Worm (Caenorhabditis elegans) whole organism, L4 larva: ENCODE data around the gene str-99.

ENCODE experiments used
- T20F7.1 ChIP-seq: fragments of 200-800 bp; sonication (Bioruptor generic); optimal IDR thresholded peaks from 2 replicates; lab custom pipeline; 2018; ENCODE audit warnings: mild to moderate bottlenecking, missing genetic modification characterization, missing compliant biosample characterization
- Y5F2A.4 ChIP-seq: fragments of 200-800 bp; sonication (Bioruptor generic); optimal IDR thresholded peaks from 2 replicates; lab custom pipeline; 2018; ENCODE audit warnings: mild to moderate bottlenecking, missing genetic modification characterization, missing compliant biosample characterization
- Y75B8A.6 ChIP-seq: fragments of 200-800 bp; sonication (Bioruptor generic); IDR thresholded peaks from 2 replicates; pipeline ENCODE4 v1.3.6; 2022; ENCODE audit warnings: missing genetic modification reagents, missing genetic modification characterization, missing compliant biosample characterization
- ZK546.5 ChIP-seq, 2 experiments: sonication (generic microtip); optimal IDR thresholded peaks; 2 replicates each; lab custom pipeline; 2017; ENCODE audit warnings: missing biosample characterization in 2 of 2, missing genetic modification characterization in 2 of 2
- cey-2 ChIP-seq: sonication (generic microtip); optimal IDR thresholded peaks from 3 replicates; lab custom pipeline; 2017; ENCODE audit warnings: missing genetic modification characterization, mild to moderate bottlenecking, missing compliant biosample characterization, antibody characterized with exemption, borderline replicate concordance; ENCODE audit not compliant: insufficient read depth
- daf-19 ChIP-seq: fragments of 200-800 bp; sonication (Bioruptor generic); conservative IDR thresholded peaks from 2 replicates; pipeline ENCODE4 v1.3.6; 2022; ENCODE audit warnings: missing genetic modification characterization, missing compliant biosample characterization
- dmd-9 ChIP-seq: fragments of 200-800 bp; sonication (Bioruptor generic); IDR thresholded peaks from 2 replicates; pipeline ENCODE4 v1.3.6; 2022; ENCODE audit warnings: missing genetic modification reagents, missing genetic modification characterization, missing compliant biosample characterization
- dpl-1 ChIP-seq: fragments of 150-350 bp; optimal IDR thresholded peaks from 2 replicates; lab custom pipeline; 2014; ENCODE audit warnings: missing biosample characterization, missing genetic modification reagents, missing genetic modification characterization
- hlh-11 ChIP-seq: fragments of 200-800 bp; sonication (Bioruptor generic); optimal IDR thresholded peaks from 2 replicates; lab custom pipeline; 2018; ENCODE audit warnings: mild to moderate bottlenecking, missing genetic modification characterization, missing compliant biosample characterization
- lir-3 ChIP-seq: sonication (generic microtip); optimal IDR thresholded peaks from 2 replicates; lab custom pipeline; 2016; ENCODE audit warnings: mild to moderate bottlenecking, missing genetic modification characterization, missing compliant biosample characterization
- mes-2 ChIP-seq: sonication (generic microtip); optimal IDR thresholded peaks from 2 replicates; lab custom pipeline; 2016; ENCODE audit warnings: missing genotype, mild to moderate bottlenecking, missing genetic modification characterization, missing compliant biosample characterization; ENCODE audit not compliant: poor library complexity, severe bottlenecking
- nhr-11 ChIP-seq: fragments of 150-350 bp; optimal IDR thresholded peaks from 2 replicates; lab custom pipeline; 2014; ENCODE audit warnings: missing biosample characterization, missing genetic modification characterization
- nhr-111 ChIP-seq: fragments of 200-800 bp; sonication (Bioruptor generic); optimal IDR thresholded peaks from 2 replicates; lab custom pipeline; 2018; ENCODE audit warnings: mild to moderate bottlenecking, missing genetic modification characterization, missing compliant biosample characterization
- sdz-12 ChIP-seq: fragments of 200-800 bp; sonication (Bioruptor generic); optimal IDR thresholded peaks from 2 replicates; lab custom pipeline; 2018; ENCODE audit warnings: mild to moderate bottlenecking, missing genetic modification characterization, missing compliant biosample characterization
- snpc-4 ChIP-seq: fragments of 150-350 bp; optimal IDR thresholded peaks from 2 replicates; lab custom pipeline; 2014; ENCODE audit warnings: missing biosample characterization, missing genetic modification characterization
- spr-3 ChIP-seq: fragments of 200-800 bp; sonication (Bioruptor generic); optimal IDR thresholded peaks from 2 replicates; lab custom pipeline; 2018; ENCODE audit warnings: mild to moderate bottlenecking, missing genetic modification characterization, missing compliant biosample characterization
- tra-1 ChIP-seq: fragments of 200-800 bp; sonication (Bioruptor generic); IDR thresholded peaks from 2 replicates; pipeline ENCODE4 v1.3.6; 2022; ENCODE audit warnings: missing genetic modification reagents, missing genetic modification characterization, missing compliant biosample characterization
- zip-11 ChIP-seq: fragments of 200-800 bp; sonication (Bioruptor generic); IDR thresholded peaks from 2 replicates; pipeline ENCODE4 v1.3.6; 2022; ENCODE audit warnings: missing genetic modification characterization, missing compliant biosample characterization
- zip-2 ChIP-seq: fragments of 150-350 bp; optimal IDR thresholded peaks from 2 replicates; lab custom pipeline; 2014; ENCODE audit warnings: missing biosample characterization, missing genetic modification characterization

The str-99 gene

ce11 chrV:16118601-16119000 lies 39.7 kb downstream of the str-99 start, which contains the start of gene str-103:
Gene str-103, minus strand, starts transcription at chrV:16118701.
- TF ChIP-seq ZK546.5 (tag; optimal IDR thresholded peaks at IDR 0.05; lab: Kevin White, UChicago): no peak
- no peak for TF ChIP-seq nhr-11 (tag; lab: Kevin White, UChicago)
- no peak for TF ChIP-seq cey-2 (tag; lab: Kevin White, UChicago)
- no peak for TF ChIP-seq zip-2 (tag; lab: Kevin White, UChicago)
- TF ChIP-seq spr-3 (GFP tag; lab: Kevin White, UChicago): no peak
- TF ChIP-seq tra-1 (GFP tag; lab: Robert Waterston, UW): no peak
- no peak for TF ChIP-seq dpl-1 (GFP tag; lab: Kevin White, UChicago)
- TF ChIP-seq nhr-111 (GFP tag; lab: Kevin White, UChicago): no peak
- no peak for TF ChIP-seq T20F7.1 (GFP tag; lab: Kevin White, UChicago)
- no peak for TF ChIP-seq sdz-12 (GFP tag; lab: Kevin White, UChicago)
- no peak for TF ChIP-seq lir-3 (tag; lab: Kevin White, UChicago)

- no peak for TF ChIP-seq Y5F2A.4 (GFP tag; lab: Kevin White, UChicago)
Measured at ce11 chrV:16115381-16115780, 42.9 kb downstream of the str-99 start, which contains the start of gene str-25. Gene str-25, plus strand, starts transcription at chrV:16115681.

ce11 chrV:16114237-16114636 lies 44.1 kb downstream of the str-99 start, which contains the start of gene srxa-16:
Gene srxa-16, minus strand, starts transcription at chrV:16114337.
- no peak for TF ChIP-seq zip-11 (GFP tag; lab: Robert Waterston, UW)
- TF ChIP-seq Y75B8A.6 (GFP tag; lab: Robert Waterston, UW): no peak
- no peak for TF ChIP-seq daf-19
- TF ChIP-seq snpc-4 (tag; lab: Kevin White, UChicago): no peak
- TF ChIP-seq mes-2 (tag; lab: Kevin White, UChicago): no peak
- TF ChIP-seq hlh-11: no peak
- TF ChIP-seq dmd-9 (GFP tag; lab: Robert Waterston, UW): no peak
- no peak for TF ChIP-seq spr-3 (GFP tag; lab: Kevin White, UChicago)
